Worm (Caenorhabditis elegans): ENCODE results near the gene fbxa-202.

The fbxa-202 gene

DNA sequence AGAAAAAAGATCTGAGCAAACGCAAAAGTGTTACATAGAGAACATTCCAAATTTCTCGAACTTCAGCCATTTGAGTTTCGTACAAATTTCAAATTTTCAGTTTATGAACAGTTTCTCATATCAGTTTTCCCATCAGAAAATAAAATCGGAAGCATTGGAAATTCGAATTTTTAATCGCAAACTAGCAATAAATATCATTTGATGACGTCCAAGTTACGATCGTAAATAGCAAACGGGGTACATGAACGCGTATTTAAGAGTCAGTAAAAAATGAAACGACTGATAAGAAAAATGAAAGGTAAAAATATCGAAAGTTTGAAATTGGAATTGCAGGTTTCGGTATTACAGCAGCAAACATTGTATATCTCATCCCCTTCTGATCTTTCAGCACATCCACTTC is 35.8 kb upstream of the fbxa-202 start:
- no peak for TF ChIP-seq lin-15B (tag; optimal IDR thresholded peaks at IDR 0.05)
- TF ChIP-seq elt-2 (tag; optimal IDR thresholded peaks at IDR 0.05), result peak; percentile 78
- no peak for TF ChIP-seq eor-1 (tag; optimal IDR thresholded peaks at IDR 0.05)
- TF ChIP-seq pqm-1 (tag; optimal IDR thresholded peaks at IDR 0.05), result no peak
- peak; percentile 13 for TF ChIP-seq pha-4 (tag; optimal IDR thresholded peaks at IDR 0.05)
- TF ChIP-seq nhr-28 (tag; optimal IDR thresholded peaks at IDR 0.05), result no peak

DNA sequence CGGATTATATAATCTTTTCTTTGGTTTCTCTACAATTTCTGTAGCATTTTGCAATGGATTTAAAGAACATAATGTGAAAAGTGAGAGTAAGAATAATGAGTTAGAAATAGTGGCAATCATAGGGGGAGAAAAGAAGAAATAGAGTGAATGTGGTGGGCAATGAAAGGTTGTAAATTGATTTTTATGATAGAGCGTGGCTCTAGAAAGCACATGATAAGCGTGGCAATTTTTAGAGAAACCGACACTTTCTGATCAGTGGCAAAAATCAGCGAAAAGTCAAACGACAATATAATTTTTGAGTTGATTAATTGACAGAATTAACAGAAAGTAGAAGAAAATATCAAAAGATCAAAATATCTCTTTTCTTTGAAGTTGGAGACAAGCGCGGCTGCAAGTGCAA is 34.7 kb upstream of the fbxa-202 start, which contains the start of gene K12B6.9:
TSS of gene K12B6.9 (minus strand) at position 266 of the 400 bp plus-strand sequence.
- peak; percentile 75 for TF ChIP-seq elt-2 (tag; optimal IDR thresholded peaks at IDR 0.05)
- no peak for TF ChIP-seq hmg-11 (tag; optimal IDR thresholded peaks at IDR 0.05)
- peak; percentile 25 for TF ChIP-seq pqm-1 (tag; optimal IDR thresholded peaks at IDR 0.05)

DNA sequence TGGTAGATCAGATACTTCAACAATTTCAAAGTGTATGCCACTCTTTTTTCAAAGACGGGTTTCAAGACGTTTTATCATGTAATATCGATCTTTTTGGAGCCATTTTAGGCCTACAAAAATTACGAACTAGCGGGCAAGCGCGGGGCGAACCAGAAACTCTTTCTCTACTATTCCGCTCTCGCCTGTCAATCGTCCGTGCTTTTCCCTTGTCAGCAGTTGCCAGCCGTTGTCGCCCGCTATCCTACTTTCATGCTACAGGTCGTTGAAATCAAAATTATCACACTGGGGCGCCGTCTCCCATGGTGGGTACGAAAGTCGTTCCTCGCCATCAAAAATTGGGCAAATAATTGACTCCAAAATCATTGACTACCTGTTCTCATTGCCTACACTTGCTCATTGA is 26.0 kb upstream of the fbxa-202 start:
- no peak for TF ChIP-seq ceh-82 (tag; optimal IDR thresholded peaks at IDR 0.05)
- no peak for TF ChIP-seq nhr-25 (tag; optimal IDR thresholded peaks at IDR 0.05)
- TF ChIP-seq aly-2 (tag; optimal IDR thresholded peaks at IDR 0.05), result no peak
- no peak for TF ChIP-seq lsy-12 (tag; optimal IDR thresholded peaks at IDR 0.05)
- TF ChIP-seq unc-39 (tag; optimal IDR thresholded peaks at IDR 0.05), result no peak
- TF ChIP-seq ceh-28 (tag; optimal IDR thresholded peaks at IDR 0.05), result no peak
- TF ChIP-seq nfya-1 (tag; optimal IDR thresholded peaks at IDR 0.05; ENCODE audit: insufficient read depth), result no peak
- no peak for TF ChIP-seq elt-1 (tag; optimal IDR thresholded peaks at IDR 0.05)
- no peak for TF ChIP-seq mml-1 (tag; optimal IDR thresholded peaks at IDR 0.05)
- no peak for TF ChIP-seq mdl-1 (tag; optimal IDR thresholded peaks at IDR 0.05)
- TF ChIP-seq R02D3.7 (tag; optimal IDR thresholded peaks at IDR 0.05), result no peak
- no peak for TF ChIP-seq fkh-2 (tag; optimal IDR thresholded peaks at IDR 0.05)
- TF ChIP-seq egl-27 (tag; optimal IDR thresholded peaks at IDR 0.05), result no peak
- no peak for TF ChIP-seq ceh-9 (tag; optimal IDR thresholded peaks at IDR 0.05)
- TF ChIP-seq nhr-23 (tag; optimal IDR thresholded peaks at IDR 0.05), result no peak
- TF ChIP-seq skn-1 (tag; optimal IDR thresholded peaks at IDR 0.05), result no peak
- no peak for TF ChIP-seq jun-1 (tag; optimal IDR thresholded peaks at IDR 0.05)
- TF ChIP-seq daf-12 (tag; optimal IDR thresholded peaks at IDR 0.05), result no peak
- TF ChIP-seq nhr-237 (tag; optimal IDR thresholded peaks at IDR 0.05), result no peak

DNA sequence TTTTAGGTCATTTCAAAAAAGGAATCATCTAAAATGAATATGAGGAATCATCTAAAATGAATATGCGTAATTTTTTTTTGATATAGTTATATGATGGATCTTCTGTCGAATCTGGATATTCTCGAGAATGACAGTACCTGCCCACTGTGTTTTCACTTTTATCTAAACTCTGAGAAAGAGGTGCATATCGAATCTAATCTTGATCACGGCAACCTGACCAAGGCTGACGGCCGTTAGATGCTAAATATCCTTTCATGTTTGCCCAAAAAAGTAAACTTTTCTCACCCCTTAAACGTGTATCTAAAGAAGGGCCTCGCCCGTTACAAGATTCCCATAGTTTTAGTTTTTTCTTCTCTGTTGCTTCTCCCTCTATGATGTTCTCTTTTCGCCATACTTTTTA is 24.6 kb upstream of the fbxa-202 start:
- TF ChIP-seq nhr-28 (tag; optimal IDR thresholded peaks at IDR 0.05), result no peak
- no peak for TF ChIP-seq nhr-76 (tag; optimal IDR thresholded peaks at IDR 0.05)
- no peak for TF ChIP-seq aly-2 (tag; optimal IDR thresholded peaks at IDR 0.05)
- no peak for TF ChIP-seq egl-27 (tag; optimal IDR thresholded peaks at IDR 0.05)
- no peak for TF ChIP-seq nhr-43 (tag; optimal IDR thresholded peaks at IDR 0.05; ENCODE audit: poor library complexity, severe bottlenecking)
- TF ChIP-seq lin-39 (tag; optimal IDR thresholded peaks at IDR 0.05), result no peak
- no peak for TF ChIP-seq skn-1 (tag; optimal IDR thresholded peaks at IDR 0.05)
- peak; percentile 5 for TF ChIP-seq nhr-25 (tag; optimal IDR thresholded peaks at IDR 0.05)
- no peak for TF ChIP-seq mdl-1 (tag; optimal IDR thresholded peaks at IDR 0.05)
- TF ChIP-seq elt-1 (tag; optimal IDR thresholded peaks at IDR 0.05), result peak; percentile 55

DNA sequence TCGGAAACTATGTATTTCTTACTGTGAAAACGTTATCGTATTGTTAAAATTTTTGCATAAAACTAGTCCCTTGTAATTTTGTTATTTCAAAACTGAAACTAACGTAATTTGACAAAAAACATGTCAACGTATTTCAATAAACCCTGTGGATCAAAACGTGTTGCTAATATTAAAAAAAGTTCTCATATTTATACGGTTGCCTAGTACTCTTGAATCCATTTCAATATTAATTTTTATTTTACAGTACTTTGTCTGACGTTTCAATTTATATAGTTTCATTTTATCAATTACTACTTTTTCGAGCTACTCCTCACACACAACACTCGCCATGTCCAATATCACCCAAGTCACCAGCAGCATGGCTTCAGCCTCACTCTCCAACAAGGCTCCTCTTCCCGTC is 23.6 kb upstream of the fbxa-202 start, which contains the start of gene sago-1:
TSS of gene sago-1 (plus strand) at position 301 of the 400 bp plus-strand sequence.
- TF ChIP-seq ztf-11 (tag; optimal IDR thresholded peaks at IDR 0.05) (no peak), nhr-11 (tag; optimal IDR thresholded peaks at IDR 0.05) (no peak)

DNA sequence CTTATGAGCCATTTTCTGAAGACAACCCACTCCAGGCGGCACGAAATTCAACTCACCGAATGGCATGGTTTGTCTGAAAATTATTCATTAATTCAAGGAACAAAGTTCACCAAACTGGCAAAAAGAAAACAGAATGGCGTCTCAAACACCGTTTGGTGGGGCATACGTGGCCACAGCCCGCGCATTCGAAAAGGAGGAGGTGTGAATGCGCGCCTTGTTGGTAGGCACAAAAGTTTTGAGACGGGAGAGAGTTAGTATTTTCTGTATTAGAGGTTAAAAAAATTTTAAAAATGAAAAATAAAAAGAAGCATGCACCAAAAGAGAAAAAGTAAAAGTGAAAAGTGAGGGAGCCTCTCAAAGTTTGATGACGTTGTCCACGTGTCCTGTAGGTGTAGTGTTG is 15.1 kb upstream of the fbxa-202 start:
- TF ChIP-seq nhr-76 (tag; optimal IDR thresholded peaks at IDR 0.05), result no peak
- TF ChIP-seq lsy-12 (tag; optimal IDR thresholded peaks at IDR 0.05), result no peak
- TF ChIP-seq lin-15B (tag; optimal IDR thresholded peaks at IDR 0.05), result no peak
- no peak for TF ChIP-seq nhr-28 (tag; optimal IDR thresholded peaks at IDR 0.05)
- TF ChIP-seq daf-12 (tag; optimal IDR thresholded peaks at IDR 0.05), result no peak
- TF ChIP-seq fos-1 (tag; optimal IDR thresholded peaks at IDR 0.05), result no peak
- no peak for TF ChIP-seq sea-2 (GFP tag; optimal IDR thresholded peaks at IDR 0.05)
- TF ChIP-seq skn-1 (tag; optimal IDR thresholded peaks at IDR 0.05), result no peak
- TF ChIP-seq ztf-4 (tag; optimal IDR thresholded peaks at IDR 0.05), result no peak
- no peak for TF ChIP-seq zag-1 (tag; optimal IDR thresholded peaks at IDR 0.05)
- TF ChIP-seq elt-1 (tag; optimal IDR thresholded peaks at IDR 0.05), result no peak
- no peak for TF ChIP-seq elt-3 (tag; optimal IDR thresholded peaks at IDR 0.05)
- no peak for TF ChIP-seq mdl-1 (tag; optimal IDR thresholded peaks at IDR 0.05)
